Worm (Caenorhabditis elegans) whole organism, late embryonic: ENCODE results near the gene gcy-21.
"Not testable (repeated sequence)": the region's sequence is repeated elsewhere in the genome, so short reads cannot be mapped to it uniquely, and the experiment has no call there.

Experiments
- K09A11.1 ChIP-seq: sonication (generic microtip); optimal IDR thresholded peaks from 2 replicates; lab custom pipeline; 2017; ENCODE audit warnings: antibody characterized with exemption, mild to moderate bottlenecking, missing genetic modification characterization, missing compliant biosample characterization; ENCODE audit not compliant: insufficient read depth
- T23F11.4 ChIP-seq: fragments of 200-800 bp; sonication (Bioruptor generic); optimal IDR thresholded peaks from 2 replicates; lab custom pipeline; 2018; ENCODE audit warnings: mild to moderate bottlenecking, missing genetic modification characterization, missing compliant biosample characterization
- Y22D7AL.16 ChIP-seq: sonication (generic microtip); optimal IDR thresholded peaks from 2 replicates; lab custom pipeline; 2016; ENCODE audit warnings: missing genetic modification characterization, missing compliant biosample characterization
- ahr-1 ChIP-seq: sonication (generic microtip); optimal IDR thresholded peaks from 2 replicates; lab custom pipeline; 2016; ENCODE audit warnings: missing genetic modification characterization, missing compliant biosample characterization
- ceh-14 ChIP-seq: sonication (generic microtip); optimal IDR thresholded peaks from 2 replicates; lab custom pipeline; 2016; ENCODE audit warnings: missing genotype, missing genetic modification characterization, missing compliant biosample characterization
- ceh-18 ChIP-seq: sonication (generic microtip); optimal IDR thresholded peaks from 2 replicates; lab custom pipeline; 2016; ENCODE audit warnings: missing genetic modification characterization, missing compliant biosample characterization
- ceh-19 ChIP-seq: fragments of 200-800 bp; sonication (Bioruptor generic); optimal IDR thresholded peaks from 2 replicates; lab custom pipeline; 2018; ENCODE audit warnings: mild to moderate bottlenecking, missing genetic modification characterization, missing compliant biosample characterization
- ceh-22 ChIP-seq: sonication (generic microtip); optimal IDR thresholded peaks from 2 replicates; lab custom pipeline; 2017; ENCODE audit warnings: missing biosample characterization, missing genetic modification characterization
- ceh-30 ChIP-seq: fragments of 150-350 bp; optimal IDR thresholded peaks from 2 replicates; lab custom pipeline; 2014; ENCODE audit warnings: missing biosample characterization, missing genetic modification characterization
- ceh-9 ChIP-seq: sonication (generic microtip); optimal IDR thresholded peaks from 2 replicates; lab custom pipeline; 2016; ENCODE audit warnings: mild to moderate bottlenecking, missing genetic modification characterization, inconsistent platforms, missing compliant biosample characterization
- che-1 ChIP-seq: sonication (generic microtip); optimal IDR thresholded peaks from 2 replicates; lab custom pipeline; 2016; ENCODE audit warnings: mild to moderate bottlenecking, missing genetic modification characterization, missing compliant biosample characterization
- elt-4 ChIP-seq: sonication (generic microtip); optimal IDR thresholded peaks from 2 replicates; lab custom pipeline; 2016; ENCODE audit warnings: missing genetic modification characterization, missing compliant biosample characterization
- ets-4 ChIP-seq: sonication (generic microtip); optimal IDR thresholded peaks from 2 replicates; lab custom pipeline; 2016; ENCODE audit warnings: missing genetic modification characterization, missing compliant biosample characterization
- eyg-1 ChIP-seq: sonication (generic microtip); optimal IDR thresholded peaks from 2 replicates; lab custom pipeline; 2016; ENCODE audit warnings: missing genotype, missing genetic modification characterization, missing compliant biosample characterization
- fax-1 ChIP-seq: sonication (generic microtip); optimal IDR thresholded peaks from 2 replicates; lab custom pipeline; 2016; ENCODE audit warnings: missing genotype, missing genetic modification characterization, missing compliant biosample characterization
- fkh-10 ChIP-seq: fragments of 150-350 bp; optimal IDR thresholded peaks from 2 replicates; lab custom pipeline; 2014; ENCODE audit warnings: missing biosample characterization, missing genetic modification reagents, missing genetic modification characterization
- fkh-6 ChIP-seq: sonication (generic microtip); optimal IDR thresholded peaks from 2 replicates; lab custom pipeline; 2016; ENCODE audit warnings: missing genetic modification characterization, missing compliant biosample characterization
- hlh-15 ChIP-seq: sonication (generic microtip); optimal IDR thresholded peaks from 2 replicates; lab custom pipeline; 2016; ENCODE audit warnings: missing genetic modification characterization, missing compliant biosample characterization
- mec-3 ChIP-seq: sonication (generic microtip); optimal IDR thresholded peaks from 2 replicates; lab custom pipeline; 2016; ENCODE audit warnings: borderline replicate concordance, missing genetic modification characterization, missing compliant biosample characterization
- nhr-11 ChIP-seq: fragments of 150-350 bp; optimal IDR thresholded peaks from 2 replicates; lab custom pipeline; 2014; ENCODE audit warnings: missing biosample characterization, missing genetic modification characterization
- nhr-232 ChIP-seq: sonication (generic microtip); optimal IDR thresholded peaks from 2 replicates; lab custom pipeline; 2016; ENCODE audit warnings: missing genetic modification characterization, missing compliant biosample characterization
- pat-9 ChIP-seq: fragments of 200-800 bp; sonication (Bioruptor generic); optimal IDR thresholded peaks from 2 replicates; lab custom pipeline; 2018; ENCODE audit warnings: mild to moderate bottlenecking, missing genetic modification characterization, moderate library complexity, missing compliant biosample characterization
- pax-1 ChIP-seq: fragments of 150-350 bp; optimal IDR thresholded peaks from 2 replicates; lab custom pipeline; 2014; ENCODE audit warnings: missing biosample characterization, missing genetic modification characterization
- pha-2 ChIP-seq: sonication (generic microtip); optimal IDR thresholded peaks from 2 replicates; lab custom pipeline; 2017; ENCODE audit warnings: mild to moderate bottlenecking, missing genetic modification characterization, missing compliant biosample characterization
- pha-4 ChIP-seq: fragments of 150-350 bp; optimal IDR thresholded peaks from 2 replicates; lab custom pipeline; 2018; ENCODE audit warnings: missing biosample characterization, missing genetic modification reagents, missing genetic modification characterization
- ref-2 ChIP-seq: sonication (generic microtip); optimal IDR thresholded peaks from 2 replicates; lab custom pipeline; 2016; ENCODE audit warnings: missing genetic modification characterization, missing compliant biosample characterization
- rnt-1 ChIP-seq: sonication (generic microtip); optimal IDR thresholded peaks from 2 replicates; lab custom pipeline; 2016; ENCODE audit warnings: missing genetic modification characterization, missing compliant biosample characterization
- sdc-2 ChIP-seq: sonication (generic microtip); optimal IDR thresholded peaks from 2 replicates; lab custom pipeline; 2016; ENCODE audit warnings: missing genotype, missing genetic modification characterization, missing compliant biosample characterization
- sox-4 ChIP-seq: sonication (generic microtip); optimal IDR thresholded peaks from 2 replicates; lab custom pipeline; 2017; ENCODE audit warnings: mild to moderate bottlenecking, missing genetic modification characterization, inconsistent platforms, missing compliant biosample characterization
- syd-9 ChIP-seq: sonication (generic microtip); optimal IDR thresholded peaks from 2 replicates; lab custom pipeline; 2016; ENCODE audit warnings: mild to moderate bottlenecking, missing genetic modification characterization, moderate library complexity, missing compliant biosample characterization
- ttx-3 ChIP-seq: sonication (generic microtip); optimal IDR thresholded peaks from 2 replicates; lab custom pipeline; 2016; ENCODE audit warnings: missing genetic modification reagents, missing genetic modification characterization, missing compliant biosample characterization
- unc-42 ChIP-seq: sonication (generic microtip); optimal IDR thresholded peaks from 2 replicates; lab custom pipeline; 2016; ENCODE audit warnings: missing genotype, missing genetic modification characterization, missing compliant biosample characterization
- unc-55 ChIP-seq: sonication (generic microtip); optimal IDR thresholded peaks from 2 replicates; lab custom pipeline; 2017; ENCODE audit warnings: missing biosample characterization, missing genetic modification reagents, missing genetic modification characterization
- unc-86 ChIP-seq: sonication (generic microtip); optimal IDR thresholded peaks from 2 replicates; lab custom pipeline; 2016; ENCODE audit warnings: missing genetic modification characterization, missing compliant biosample characterization
- zip-5 ChIP-seq: sonication (generic microtip); optimal IDR thresholded peaks from 2 replicates; lab custom pipeline; 2016; ENCODE audit warnings: missing genetic modification characterization, missing compliant biosample characterization

Gene gcy-21

DNA sequence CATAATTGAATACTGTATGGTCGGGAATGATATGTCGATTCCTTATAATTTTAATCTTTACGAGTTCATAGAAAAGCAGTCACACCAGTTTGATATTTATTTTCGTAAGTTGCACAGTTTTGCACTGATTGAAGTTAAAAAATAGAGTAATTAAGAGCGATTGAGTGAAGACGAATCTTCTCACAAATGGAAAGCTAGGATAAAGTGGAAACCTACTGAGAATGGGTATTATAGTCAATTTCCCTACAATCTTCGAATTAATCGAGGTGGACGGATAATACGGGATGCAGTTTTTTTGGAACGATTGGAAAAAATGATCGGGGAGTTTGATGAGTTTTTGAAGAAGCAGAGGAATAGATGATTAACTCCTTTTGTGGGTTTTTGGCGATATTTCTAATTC, 18.5 kb upstream of the gcy-21 start, which contains the start of gene F22E5.23:
Gene F22E5.23 (plus strand): TSS at position 301 of the 400 bp plus-strand sequence.
- TF ChIP-seq ref-2 (tag; lab: Kevin White, UChicago) (no peak), pha-2 (tag; lab: Kevin White, UChicago) (no peak), elt-4 (tag; lab: Kevin White, UChicago) (no peak), fkh-10 (GFP tag; lab: Kevin White, UChicago) (no peak), K09A11.1 (tag; lab: Kevin White, UChicago) (no peak), ceh-9 (tag; lab: Kevin White, UChicago) (no peak), ets-4 (no peak), hlh-15 (tag; lab: Kevin White, UChicago) (no peak), sdc-2 (tag; lab: Kevin White, UChicago) (no peak), mec-3 (tag; lab: Kevin White, UChicago) (no peak), zip-5 (tag; lab: Kevin White, UChicago) (no peak), fkh-6 (tag; lab: Kevin White, UChicago) (no peak)

- TF ChIP-seq ahr-1 (tag; lab: Kevin White, UChicago): no peak
- no peak for TF ChIP-seq eyg-1 (tag; lab: Kevin White, UChicago)
- TF ChIP-seq ceh-22 (tag; lab: Kevin White, UChicago): no peak
- TF ChIP-seq pha-4 (tag; lab: Kevin White, UChicago): no peak
- no peak for TF ChIP-seq syd-9 (tag; lab: Kevin White, UChicago)
- TF ChIP-seq ceh-30 (tag; lab: Kevin White, UChicago): no peak
- no peak for TF ChIP-seq nhr-11
- no peak for TF ChIP-seq unc-86 (tag; lab: Kevin White, UChicago)
Measured at ce11 chrII:2641777-2642176, 17.7 kb upstream of the gcy-21 start, which contains the start of gene F22E5.7. TSS of gene F22E5.7 (plus strand) at chrII:2642077.

- TF ChIP-seq ceh-19 (no peak), ceh-18 (tag; lab: Kevin White, UChicago) (no peak), fax-1 (tag; lab: Kevin White, UChicago) (no peak), pax-1 (tag; lab: Kevin White, UChicago) (no peak), unc-55 (GFP tag; lab: Kevin White, UChicago) (no peak), ahr-1 (tag; lab: Kevin White, UChicago) (no peak), ttx-3 (no peak), T23F11.4 (no peak), che-1 (no peak), rnt-1 (tag; lab: Kevin White, UChicago) (no peak)
Measured at ce11 chrII:2644498-2644897, 15.0 kb upstream of the gcy-21 start, which contains the start of gene F22E5.11. TSS of gene F22E5.11 (minus strand) at chrII:2644598.

DNA sequence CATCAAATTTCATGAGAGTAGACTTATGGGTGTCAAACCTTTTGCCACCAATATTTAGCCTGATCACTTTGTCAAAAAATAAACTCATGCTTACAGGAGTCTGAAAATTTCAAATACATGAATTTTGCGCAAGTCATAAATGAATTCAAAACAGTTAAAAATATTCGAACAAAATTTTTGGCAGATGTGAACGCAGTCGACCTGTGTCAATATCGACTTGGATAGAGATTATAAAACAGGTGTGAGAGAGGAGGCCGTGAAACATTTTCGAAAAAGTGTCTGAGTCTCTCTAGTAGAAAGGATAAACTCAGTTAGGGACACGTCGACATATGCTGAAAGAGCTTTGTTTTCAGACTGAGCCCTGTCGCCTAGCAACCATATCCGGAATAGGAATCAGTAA, 12.7 kb upstream of the gcy-21 start, which contains the start of gene F22E5.12:
Gene F22E5.12 (minus strand): TSS at position 101 of the 400 bp plus-strand sequence.
- TF ChIP-seq ahr-1 (tag; lab: Kevin White, UChicago); ttx-3; nhr-232: not testable (repeated sequence)

DNA sequence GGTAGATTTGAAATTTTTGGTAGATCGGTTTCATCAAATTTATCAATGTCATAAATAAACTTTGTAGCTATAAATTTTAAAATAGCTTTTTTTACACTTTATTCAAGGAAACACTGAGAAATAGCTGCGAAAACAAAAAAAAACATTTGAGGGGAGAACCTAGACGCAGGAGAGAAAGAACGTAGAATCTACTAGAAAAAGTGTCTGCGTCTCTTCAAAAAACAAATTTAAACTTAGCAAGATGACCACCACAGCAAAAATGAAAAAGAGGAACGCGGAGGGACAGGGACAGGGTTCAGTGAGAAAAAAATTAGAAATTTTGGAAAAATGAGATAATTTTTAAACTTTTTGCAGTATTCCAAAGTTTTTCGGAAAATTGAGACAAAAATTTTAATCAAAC, 10.4 kb upstream of the gcy-21 start:
- TF ChIP-seq pha-2 (tag; lab: Kevin White, UChicago): no peak
- no peak for TF ChIP-seq ceh-14 (tag; lab: Kevin White, UChicago)
- TF ChIP-seq sox-4 (tag; lab: Kevin White, UChicago): no peak
- no peak for TF ChIP-seq pat-9 (tag; lab: Kevin White, UChicago)
- no peak for TF ChIP-seq ceh-30 (tag; lab: Kevin White, UChicago)
- TF ChIP-seq pax-1 (tag; lab: Kevin White, UChicago): no peak
- TF ChIP-seq nhr-11: no peak

DNA sequence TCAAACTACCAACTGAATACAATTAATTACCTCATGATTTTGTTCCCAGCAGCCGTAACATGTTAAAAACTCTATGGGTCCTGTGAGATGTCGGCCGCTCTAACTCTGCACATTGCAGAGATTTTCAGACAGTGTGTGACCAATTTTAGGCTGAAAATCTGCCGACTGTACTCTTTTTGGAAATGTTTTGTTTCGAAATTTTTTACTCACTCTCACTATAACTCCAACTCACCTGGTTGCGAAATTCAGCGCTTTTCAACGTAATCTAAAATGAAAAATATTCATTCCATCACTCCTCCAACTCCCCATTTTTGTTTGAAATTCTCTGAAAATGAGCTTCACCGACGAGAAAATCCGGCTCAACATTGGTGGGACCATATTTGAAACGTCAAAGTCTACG, 9.9 kb upstream of the gcy-21 start, which contains the start of the genes F22E5.13 and F22E5.6:
Gene F22E5.13 (minus strand): TSS at position 101 of the 400 bp plus-strand sequence.
Gene F22E5.6 (plus strand): TSS at position 297 of the 400 bp plus-strand sequence.
- no peak for TF ChIP-seq eyg-1 (tag; lab: Kevin White, UChicago)
- TF ChIP-seq Y22D7AL.16 (tag; lab: Kevin White, UChicago): no peak
- TF ChIP-seq pha-2 (tag; lab: Kevin White, UChicago): no peak
- no peak for TF ChIP-seq sdc-2 (tag; lab: Kevin White, UChicago)
- TF ChIP-seq unc-42 (tag; lab: Kevin White, UChicago): no peak
